Worm (Caenorhabditis elegans): ENCODE results near the gene slo-2.

The slo-2 gene

DNA sequence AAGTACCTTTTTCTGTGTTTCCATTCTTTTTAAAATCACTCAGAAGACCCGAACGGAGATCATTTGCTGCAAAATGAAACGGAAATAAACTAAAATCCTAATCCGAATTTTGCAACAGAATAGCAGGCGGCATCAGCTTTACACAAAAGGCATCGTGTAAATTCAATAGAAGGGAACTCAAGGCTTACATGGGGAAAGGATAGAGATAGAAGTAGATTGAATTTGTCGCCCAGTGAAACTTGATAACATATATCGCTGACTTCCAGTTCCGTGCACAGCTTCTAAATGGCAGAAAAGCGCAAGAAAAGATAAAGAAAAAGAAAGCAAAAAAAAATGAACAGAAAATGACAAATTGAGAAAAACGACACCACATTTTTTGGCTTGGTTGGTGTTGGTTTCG lies at the start of gene slo-2:
slo-2 (minus strand) TSS at position 24 of the 400 bp plus-strand sequence.
- no peak for TF ChIP-seq elt-1 (tag; optimal IDR thresholded peaks at IDR 0.05)
- TF ChIP-seq lin-39 (tag; optimal IDR thresholded peaks at IDR 0.05), result peak; percentile 21

DNA sequence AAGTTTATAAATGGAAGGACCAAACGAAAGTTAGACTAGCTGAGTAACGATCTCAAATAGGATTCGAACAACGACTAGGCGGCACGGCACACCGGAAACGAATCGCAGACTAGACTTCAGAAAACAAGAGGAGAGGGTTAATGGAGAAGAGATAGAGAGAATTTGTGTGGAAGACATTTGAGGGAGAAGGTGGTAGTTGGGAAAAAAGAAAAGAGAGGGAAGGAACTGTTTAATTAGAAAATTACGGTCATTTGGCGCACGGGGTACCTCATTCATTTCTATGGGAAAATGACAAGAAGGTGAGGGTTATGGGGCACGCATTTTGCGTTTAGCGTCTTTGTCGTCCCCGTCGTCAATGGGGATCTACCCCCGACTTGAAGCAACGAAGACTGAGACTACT lies 48.5 kb upstream of the slo-2 start, which contains the start of gene F48C5.2:
F48C5.2 (minus strand) TSS at position 101 of the 400 bp plus-strand sequence.
- TF ChIP-seq fkh-2 (tag; optimal IDR thresholded peaks at IDR 0.05), result no peak
- TF ChIP-seq skn-1 (tag; optimal IDR thresholded peaks at IDR 0.05), result no peak
- no peak for TF ChIP-seq pqm-1 (tag; optimal IDR thresholded peaks at IDR 0.05)
- TF ChIP-seq jun-1 (tag; optimal IDR thresholded peaks at IDR 0.05), result no peak
- no peak for TF ChIP-seq egl-5 (tag; optimal IDR thresholded peaks at IDR 0.05)
- TF ChIP-seq R02D3.7 (tag; optimal IDR thresholded peaks at IDR 0.05), result no peak
- TF ChIP-seq elt-3 (tag; optimal IDR thresholded peaks at IDR 0.05), result no peak
- no peak for TF ChIP-seq ceh-28 (tag; optimal IDR thresholded peaks at IDR 0.05)
- TF ChIP-seq fkh-10 (GFP tag; optimal IDR thresholded peaks at IDR 0.05), result no peak
- no peak for TF ChIP-seq sea-2 (GFP tag; optimal IDR thresholded peaks at IDR 0.05)
- no peak for TF ChIP-seq nhr-25 (tag; optimal IDR thresholded peaks at IDR 0.05)
- TF ChIP-seq snpc-4 (tag; optimal IDR thresholded peaks at IDR 0.05), result no peak
- TF ChIP-seq nhr-11 (tag; optimal IDR thresholded peaks at IDR 0.05), result no peak
- TF ChIP-seq pha-4 (tag; optimal IDR thresholded peaks at IDR 0.05), result no peak
- TF ChIP-seq lsy-12 (tag; optimal IDR thresholded peaks at IDR 0.05), result no peak
- no peak for TF ChIP-seq nhr-67 (tag; optimal IDR thresholded peaks at IDR 0.05)
- no peak for TF ChIP-seq mml-1 (tag; optimal IDR thresholded peaks at IDR 0.05)

DNA sequence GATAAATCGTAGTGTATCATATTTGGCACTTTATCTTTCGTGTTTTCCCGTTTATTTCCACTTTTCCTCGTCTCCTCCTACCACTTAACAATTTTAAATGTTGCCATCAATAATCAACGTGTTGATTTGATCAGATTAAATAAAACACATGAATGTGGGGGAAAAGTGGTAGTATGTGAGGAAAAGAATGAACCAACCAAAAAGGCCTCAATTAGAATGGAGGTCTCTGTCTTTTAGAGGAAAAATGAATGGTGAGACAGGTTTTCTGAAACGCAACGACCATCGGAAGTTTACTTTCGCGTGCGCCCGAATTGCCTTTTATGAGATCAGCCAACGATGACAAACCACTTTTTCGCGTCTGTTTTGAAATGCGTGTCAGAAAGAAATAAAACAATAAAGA lies 46.6 kb upstream of the slo-2 start:
- TF ChIP-seq nhr-25 (tag; optimal IDR thresholded peaks at IDR 0.05) (peak; percentile 33), elt-2 (tag; optimal IDR thresholded peaks at IDR 0.05) (no peak)

DNA sequence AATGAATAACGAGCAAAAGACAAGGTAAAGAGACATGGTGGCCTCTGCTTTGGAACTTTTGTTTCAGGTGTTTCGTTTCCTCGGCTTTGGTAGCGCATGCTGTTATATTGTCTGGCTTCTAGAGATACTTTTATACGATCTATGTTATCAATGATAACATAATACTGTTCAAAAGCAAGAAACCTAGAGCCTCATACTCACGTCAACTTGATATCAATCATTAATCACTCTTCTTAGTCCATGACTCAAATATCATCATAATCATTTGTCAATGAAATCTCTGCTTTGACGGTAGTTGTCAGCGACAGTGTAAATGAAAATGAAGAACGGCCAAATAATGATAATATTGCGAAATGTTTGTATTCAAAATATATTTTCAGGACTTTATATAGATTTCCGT lies 44.5 kb upstream of the slo-2 start:
- TF ChIP-seq unc-39 (tag; optimal IDR thresholded peaks at IDR 0.05), result no peak
- no peak for TF ChIP-seq lin-39 (tag; optimal IDR thresholded peaks at IDR 0.05)
- no peak for TF ChIP-seq mml-1 (tag; optimal IDR thresholded peaks at IDR 0.05)
- no peak for TF ChIP-seq ceh-28 (tag; optimal IDR thresholded peaks at IDR 0.05)
- TF ChIP-seq nhr-237 (tag; optimal IDR thresholded peaks at IDR 0.05), result no peak
- peak; percentile 25 for TF ChIP-seq nhr-23 (tag; optimal IDR thresholded peaks at IDR 0.05)
- no peak for TF ChIP-seq nhr-67 (tag; optimal IDR thresholded peaks at IDR 0.05)
- no peak for TF ChIP-seq hmg-11 (tag; optimal IDR thresholded peaks at IDR 0.05)
- no peak for TF ChIP-seq fos-1 (tag; optimal IDR thresholded peaks at IDR 0.05)
- no peak for TF ChIP-seq zag-1 (tag; optimal IDR thresholded peaks at IDR 0.05)
- no peak for TF ChIP-seq nhr-28 (tag; optimal IDR thresholded peaks at IDR 0.05)
- TF ChIP-seq nhr-12 (tag; optimal IDR thresholded peaks at IDR 0.05), result no peak
- TF ChIP-seq R02D3.7 (tag; optimal IDR thresholded peaks at IDR 0.05), result peak; percentile 11
- peak in 2 of 3 experiments; percentile 86 to 93 for TF ChIP-seq elt-3 (tag; optimal IDR thresholded peaks at IDR 0.05)
- TF ChIP-seq nhr-25 (tag; optimal IDR thresholded peaks at IDR 0.05), result peak; percentile 53
- TF ChIP-seq unc-62 (GFP tag; optimal IDR thresholded peaks at IDR 0.05), result no peak
- TF ChIP-seq fkh-10 (GFP tag; optimal IDR thresholded peaks at IDR 0.05), result no peak
- TF ChIP-seq daf-12 (tag; optimal IDR thresholded peaks at IDR 0.05), result no peak
- TF ChIP-seq snpc-4 (tag; optimal IDR thresholded peaks at IDR 0.05), result no peak

DNA sequence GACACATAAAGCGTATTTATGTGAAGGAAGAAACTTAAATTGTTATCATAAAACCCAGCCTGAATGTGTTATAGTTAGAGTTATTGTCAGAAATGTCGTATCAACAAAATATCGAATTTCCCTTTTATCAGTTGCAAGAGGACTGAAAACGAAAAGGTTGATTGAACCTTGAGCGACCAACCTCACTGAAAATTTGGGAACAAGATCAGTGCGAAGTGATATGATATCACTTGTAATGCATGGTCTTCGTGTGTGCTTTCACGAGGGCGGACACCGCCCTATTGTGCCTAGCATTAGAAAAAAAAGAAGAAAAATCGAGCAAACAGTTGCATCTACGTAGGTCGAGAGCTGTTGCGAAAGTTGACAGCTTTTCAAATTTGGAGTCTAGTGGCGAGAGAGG lies 42.0 kb upstream of the slo-2 start:
- TF ChIP-seq pha-4 (tag; optimal IDR thresholded peaks at IDR 0.05), result no peak
- no peak for TF ChIP-seq nhr-67 (tag; optimal IDR thresholded peaks at IDR 0.05)
- TF ChIP-seq elt-2 (tag; optimal IDR thresholded peaks at IDR 0.05), result peak; percentile 91
- TF ChIP-seq egl-27 (tag; optimal IDR thresholded peaks at IDR 0.05), result peak; percentile 57
- TF ChIP-seq nfya-1 (tag; optimal IDR thresholded peaks at IDR 0.05; ENCODE audit: insufficient read depth), result no peak
- peak; percentile 25 for TF ChIP-seq jun-1 (tag; optimal IDR thresholded peaks at IDR 0.05)
- no peak for TF ChIP-seq eor-1 (tag; optimal IDR thresholded peaks at IDR 0.05)
- no peak for TF ChIP-seq aly-2 (tag; optimal IDR thresholded peaks at IDR 0.05)
- TF ChIP-seq nhr-76 (tag; optimal IDR thresholded peaks at IDR 0.05), result no peak
- no peak for TF ChIP-seq lin-39 (tag; optimal IDR thresholded peaks at IDR 0.05)
- no peak for TF ChIP-seq hmg-11 (tag; optimal IDR thresholded peaks at IDR 0.05)
- no peak for TF ChIP-seq zag-1 (tag; optimal IDR thresholded peaks at IDR 0.05)
- no peak for TF ChIP-seq ceh-28 (tag; optimal IDR thresholded peaks at IDR 0.05)
- TF ChIP-seq nhr-28 (tag; optimal IDR thresholded peaks at IDR 0.05), result no peak
- no peak for TF ChIP-seq nhr-43 (tag; optimal IDR thresholded peaks at IDR 0.05; ENCODE audit: poor library complexity, severe bottlenecking)
- TF ChIP-seq pqm-1 (tag; optimal IDR thresholded peaks at IDR 0.05), result peak; percentile 66
- no peak for TF ChIP-seq egl-5 (tag; optimal IDR thresholded peaks at IDR 0.05)
